Worm (Caenorhabditis elegans) whole organism, L4 larva: ENCODE results near the gene C03H5.5.

Experiments used
- ZK546.5 ChIP-seq, 2 experiments: sonication (generic microtip); optimal IDR thresholded peaks; 2 replicates each; lab custom pipeline; 2017; ENCODE audit warnings: missing biosample characterization in 2 of 2, missing genetic modification characterization in 2 of 2
- ceh-82 ChIP-seq: sonication (generic microtip); optimal IDR thresholded peaks from 2 replicates; lab custom pipeline; 2017; ENCODE audit warnings: missing biosample characterization, missing genetic modification characterization
- ces-1 ChIP-seq: fragments of 150-350 bp; sonication (generic microtip); optimal IDR thresholded peaks from 4 replicates; lab custom pipeline; 2014; ENCODE audit warnings: missing biosample characterization, missing genetic modification reagents, missing genetic modification characterization
- dpl-1 ChIP-seq: fragments of 150-350 bp; optimal IDR thresholded peaks from 2 replicates; lab custom pipeline; 2014; ENCODE audit warnings: missing biosample characterization, missing genetic modification reagents, missing genetic modification characterization
- hif-1 ChIP-seq, 2 experiments: sonication (generic microtip); optimal IDR thresholded peaks; 2 replicates each; lab custom pipeline; 2016 to 2017; ENCODE audit warnings: missing compliant biosample characterization in 2 of 2, missing genetic modification characterization in 2 of 2, missing genetic modification reagents in 2 of 2, missing genotype in 2 of 2, mild to moderate bottlenecking in 1 of 2
- nhr-28 ChIP-seq: fragments of 150-350 bp; optimal IDR thresholded peaks from 2 replicates; lab custom pipeline; 2014; ENCODE audit warnings: missing biosample characterization, missing genetic modification characterization
- nhr-76 ChIP-seq: fragments of 150-350 bp; optimal IDR thresholded peaks from 2 replicates; lab custom pipeline; 2014; ENCODE audit warnings: missing biosample characterization, missing genetic modification characterization
- nhr-77 ChIP-seq: fragments of 150-350 bp; optimal IDR thresholded peaks from 2 replicates; lab custom pipeline; 2014; ENCODE audit warnings: missing biosample characterization, missing genetic modification characterization
- pqm-1 ChIP-seq: sonication (generic microtip); optimal IDR thresholded peaks from 2 replicates; lab custom pipeline; 2017; ENCODE audit warnings: missing biosample characterization, missing genetic modification characterization
- unc-130 ChIP-seq: sonication (generic microtip); optimal IDR thresholded peaks from 2 replicates; lab custom pipeline; 2016; ENCODE audit warnings: missing genetic modification reagents, missing genetic modification characterization, missing compliant biosample characterization
- unc-62 ChIP-seq, 3 experiments: fragments of 150-350 bp in 1 of 3; sonication (generic microtip); optimal IDR thresholded peaks in 2 of 3; peaks in 1 of 3; 1 replicate in 1 of 3; 2 replicates in 2 of 3; lab custom pipeline; 2014 to 2017; ENCODE audit warnings: missing biosample characterization in 3 of 3, missing genetic modification characterization in 3 of 3, missing genetic modification reagents in 3 of 3, missing genotype in 1 of 3
- ztf-7 ChIP-seq: fragments of 150-350 bp; optimal IDR thresholded peaks from 2 replicates; lab custom pipeline; 2014; ENCODE audit warnings: missing biosample characterization, missing genetic modification characterization

DNA sequence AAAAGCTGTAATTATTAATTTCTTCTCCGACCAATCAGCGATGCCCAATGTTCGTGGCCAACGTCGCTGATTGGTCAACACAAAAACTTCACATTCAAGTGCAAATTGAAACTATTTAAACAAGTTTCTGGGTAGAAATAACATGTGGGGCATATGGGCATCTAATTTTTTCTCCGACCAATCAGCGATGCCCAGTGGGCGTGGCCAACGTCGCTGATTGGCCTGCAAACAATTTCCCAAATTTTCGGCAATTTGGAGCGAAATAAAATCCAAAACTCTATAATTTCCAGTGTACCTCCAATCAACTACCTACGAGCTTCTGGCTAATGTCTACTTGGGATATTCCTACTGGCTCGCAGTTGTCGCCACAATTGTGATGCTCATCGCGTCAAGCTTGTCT lies 43.9 kb downstream of the C03H5.5 start:
- TF ChIP-seq ztf-7 (tag; lab: Kevin White, UChicago) (no peak), hif-1 (tag; optimal IDR thresholded peaks at IDR 0.05; lab: Kevin White, UChicago) (no peak), nhr-28 (tag; lab: Kevin White, UChicago) (no peak), unc-62 (GFP tag; optimal IDR thresholded peaks at IDR 0.05 in 1 of 2; lab: Kevin White, UChicago) (no peak), unc-62 (tag; optimal IDR thresholded peaks at IDR 0.05; lab: Kevin White, UChicago) (no peak), pqm-1 (tag; lab: Kevin White, UChicago) (no peak), nhr-76 (tag; lab: Kevin White, UChicago) (no peak), ZK546.5 (tag; optimal IDR thresholded peaks at IDR 0.05; lab: Kevin White, UChicago) (no peak), nhr-77 (no peak), unc-130 (GFP tag; lab: Kevin White, UChicago) (no peak), dpl-1 (GFP tag; lab: Kevin White, UChicago) (no peak), ceh-82 (tag; lab: Kevin White, UChicago) (no peak), ces-1 (GFP tag; lab: Kevin White, UChicago) (no peak)
